Fruit fly (Drosophila melanogaster) S2 (cell line): ENCODE data around the gene IleRS-m.

Source experiments
- CG8478 ChIP-seq: fragments of >200 bp; optimal IDR thresholded peaks from 2 replicates; lab custom pipeline; 2018
- CTCF ChIP-seq, 2 experiments: fragments of >200 bp; optimal IDR thresholded peaks; 2 replicates each; lab custom pipeline; 2018

DNA sequence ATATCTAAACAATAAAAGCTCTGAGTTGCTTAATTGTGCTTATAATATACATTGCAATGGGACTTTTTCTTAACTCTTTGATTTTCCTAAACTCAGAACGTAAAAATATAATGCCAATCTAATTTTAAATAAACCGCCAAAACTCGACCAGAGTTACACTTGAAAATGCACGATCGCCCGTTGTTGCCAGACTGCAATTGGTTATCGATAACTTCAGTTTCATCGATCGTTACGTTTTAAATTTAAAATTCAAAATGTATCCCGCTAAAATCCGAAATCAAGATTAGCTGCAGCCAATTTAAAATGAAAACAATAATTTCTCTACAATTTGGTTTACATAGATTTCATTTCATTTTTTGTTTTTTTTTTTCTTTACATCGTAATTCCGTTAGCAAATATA lies 39.1 kb downstream of the IleRS-m start:
- TF ChIP-seq CG8478 (lab: Kevin White, UChicago): no peak
- no peak for TF ChIP-seq CTCF (optimal IDR thresholded peaks at IDR 0.05; lab: Kevin White, UChicago)
